Fruit fly (Drosophila melanogaster) whole organism, embryonic: ENCODE data around the gene CG14667.
A peak's percentile ranks its signal among the peaks of the same experiment; 100 is the strongest.

ENCODE experiments used
- ATbp ChIP-seq: fragments of 200-800 bp; sonication (Bioruptor generic); optimal IDR thresholded peaks from 2 replicates; lab custom pipeline; 2017; ENCODE audit warnings: missing biosample characterization, mild to moderate bottlenecking, missing genetic modification characterization, missing genetic modification reagents
- Abd-B ChIP-seq: fragments of 200-800 bp; sonication (Bioruptor generic); optimal IDR thresholded peaks from 2 replicates; lab custom pipeline; 2018; ENCODE audit warnings: missing biosample characterization, mild to moderate bottlenecking, missing genetic modification characterization, moderate library complexity
- Adf1 ChIP-seq: fragments of 200-800 bp; sonication (Bioruptor generic); IDR thresholded peaks from 2 replicates; pipeline ENCODE4 v1.3.6; 2022; ENCODE audit warnings: missing biosample characterization, missing genetic modification characterization
- Atf6 ChIP-seq: fragments of 200-800 bp; sonication (Bioruptor generic); IDR thresholded peaks from 2 replicates; pipeline ENCODE4 v1.3.6; 2022; ENCODE audit warnings: missing biosample characterization, missing genetic modification characterization
- CG10147 ChIP-seq: fragments of 200-800 bp; sonication (Bioruptor generic); optimal IDR thresholded peaks from 2 replicates; lab custom pipeline; 2019; ENCODE audit warnings: missing biosample characterization, mild to moderate bottlenecking, missing genetic modification characterization, moderate library complexity
- CG10543 ChIP-seq: fragments of 200-800 bp; sonication (Bioruptor generic); optimal IDR thresholded peaks from 3 replicates; lab custom pipeline; 2017; ENCODE audit warnings: missing biosample characterization, mild to moderate bottlenecking, missing genetic modification characterization, moderate library complexity
- CG11398 ChIP-seq: fragments of 200-800 bp; sonication (Bioruptor generic); optimal IDR thresholded peaks from 2 replicates; lab custom pipeline; 2016; ENCODE audit warnings: missing biosample characterization, missing genetic modification characterization
- CG11504 ChIP-seq: fragments of 200-800 bp; sonication (Bioruptor generic); optimal IDR thresholded peaks from 3 replicates; lab custom pipeline; 2019; ENCODE audit warnings: missing biosample characterization, mild to moderate bottlenecking, missing genetic modification characterization, moderate library complexity
- CG11560 ChIP-seq: fragments of 200-800 bp; sonication (Bioruptor generic); IDR thresholded peaks from 3 replicates; pipeline ENCODE4 v1.3.6; 2022; ENCODE audit warnings: missing biosample characterization, missing genetic modification characterization
- CG1233 ChIP-seq: fragments of 200-800 bp; sonication (Bioruptor generic); optimal IDR thresholded peaks from 4 replicates; lab custom pipeline; 2018; ENCODE audit warnings: missing biosample characterization, mild to moderate bottlenecking, missing genetic modification characterization
- CG12744 ChIP-seq: fragments of 200-800 bp; sonication (Bioruptor generic); optimal IDR thresholded peaks from 2 replicates; lab custom pipeline; 2016; ENCODE audit warnings: missing biosample characterization, missing genetic modification characterization
- CG13775 ChIP-seq: fragments of 200-800 bp; sonication (Bioruptor generic); optimal IDR thresholded peaks from 3 replicates; lab custom pipeline; 2017; ENCODE audit warnings: missing biosample characterization, mild to moderate bottlenecking, missing genetic modification characterization
- CG14014 ChIP-seq: fragments of 200-800 bp; sonication (Bioruptor generic); IDR thresholded peaks from 2 replicates; pipeline ENCODE4 v1.3.6; 2022; ENCODE audit warnings: missing biosample characterization, missing genetic modification characterization
- CG16813 ChIP-seq: fragments of 200-800 bp; sonication (Bioruptor generic); IDR thresholded peaks from 3 replicates; pipeline ENCODE4 v1.3.6; 2022; ENCODE audit warnings: missing biosample characterization, missing genetic modification characterization; ENCODE audit not compliant: partially characterized antibody
- CG17912 ChIP-seq: fragments of 200-800 bp; sonication (Bioruptor generic); optimal IDR thresholded peaks from 2 replicates; lab custom pipeline; 2018; ENCODE audit warnings: missing biosample characterization, mild to moderate bottlenecking, missing genetic modification characterization
- CG18262 ChIP-seq: fragments of 200-800 bp; optimal IDR thresholded peaks from 3 replicates; lab custom pipeline; 2019; ENCODE audit warnings: missing biosample characterization, mild to moderate bottlenecking, missing genetic modification characterization, moderate library complexity
- CG18764 ChIP-seq: fragments of 200-800 bp; sonication (Bioruptor generic); optimal IDR thresholded peaks from 3 replicates; lab custom pipeline; 2016; ENCODE audit warnings: missing biosample characterization, missing genetic modification characterization
- CG32767 ChIP-seq: fragments of 200-800 bp; sonication (Bioruptor generic); IDR thresholded peaks from 2 replicates; pipeline ENCODE4 v1.3.6; 2022; ENCODE audit warnings: missing biosample characterization, missing genetic modification characterization
- CG32772 ChIP-seq: fragments of 200-800 bp; sonication (Bioruptor generic); IDR thresholded peaks from 2 replicates; pipeline ENCODE4 v1.3.6; 2022; ENCODE audit warnings: missing biosample characterization, missing genetic modification characterization
- CG4404 ChIP-seq: fragments of 200-800 bp; sonication (Bioruptor generic); IDR thresholded peaks from 2 replicates; pipeline ENCODE4 v1.3.6; 2022; ENCODE audit warnings: missing biosample characterization, missing genetic modification characterization
- CG4854 ChIP-seq: fragments of 200-800 bp; sonication (Bioruptor generic); optimal IDR thresholded peaks from 2 replicates; lab custom pipeline; 2016; ENCODE audit warnings: missing biosample characterization, missing genetic modification characterization, inconsistent platforms
- CG6813 ChIP-seq: fragments of 200-800 bp; sonication (Bioruptor generic); optimal IDR thresholded peaks from 2 replicates; lab custom pipeline; 2017; ENCODE audit warnings: missing biosample characterization, missing genetic modification characterization, mild to moderate bottlenecking, moderate library complexity, missing genetic modification reagents
- CG7372 ChIP-seq: fragments of 200-800 bp; sonication (Bioruptor generic); IDR thresholded peaks from 2 replicates; pipeline ENCODE4 v1.3.6; 2022; ENCODE audit warnings: missing biosample characterization, missing genetic modification characterization
- CG7556 ChIP-seq: fragments of 200-800 bp; sonication (Bioruptor generic); optimal IDR thresholded peaks from 2 replicates; lab custom pipeline; 2017; ENCODE audit warnings: missing biosample characterization, mild to moderate bottlenecking, missing genetic modification characterization
- CG9215 ChIP-seq: fragments of 200-800 bp; sonication (Bioruptor generic); IDR thresholded peaks from 2 replicates; pipeline ENCODE4 v1.3.6; 2022; ENCODE audit warnings: missing biosample characterization, missing genetic modification characterization
- Fer2 ChIP-seq: fragments of 200-800 bp; sonication (Bioruptor generic); optimal IDR thresholded peaks from 2 replicates; lab custom pipeline; 2018; ENCODE audit warnings: missing biosample characterization, mild to moderate bottlenecking, missing genetic modification characterization, moderate library complexity
- H15 ChIP-seq: fragments of 200-800 bp; sonication (Bioruptor generic); IDR thresholded peaks from 3 replicates; pipeline ENCODE4 v1.3.6; 2022; ENCODE audit warnings: missing biosample characterization, missing genetic modification characterization
- HHEX ChIP-seq: fragments of 200-800 bp; sonication (Bioruptor generic); optimal IDR thresholded peaks from 3 replicates; lab custom pipeline; 2017; ENCODE audit warnings: missing biosample characterization, mild to moderate bottlenecking, missing genetic modification characterization, missing genetic modification reagents
- Hr51 ChIP-seq, 2 experiments: fragments of 200-800 bp; sonication (Bioruptor generic); optimal IDR thresholded peaks; 2 replicates in 1 of 2; 3 replicates in 1 of 2; lab custom pipeline; 2016 to 2018; ENCODE audit warnings: missing biosample characterization in 2 of 2, missing genetic modification characterization in 2 of 2, mild to moderate bottlenecking in 1 of 2, moderate library complexity in 1 of 2
- NFAT ChIP-seq: fragments of 200-800 bp; sonication (Bioruptor generic); IDR thresholded peaks from 2 replicates; pipeline ENCODE4 v1.3.6; 2022; ENCODE audit warnings: missing biosample characterization, missing genetic modification characterization
- Opbp ChIP-seq: fragments of 200-800 bp; sonication (Bioruptor generic); IDR thresholded peaks from 3 replicates; pipeline ENCODE4 v1.3.6; 2022; ENCODE audit warnings: missing biosample characterization, missing genetic modification characterization; ENCODE audit not compliant: partially characterized antibody
- Tbp ChIP-seq: fragments of >200 bp; optimal IDR thresholded peaks from 2 replicates; lab custom pipeline; 2018; ENCODE audit warnings: missing biosample characterization, missing genetic modification characterization
- ato ChIP-seq: fragments of 200-800 bp; sonication (Bioruptor generic); IDR thresholded peaks from 2 replicates; pipeline ENCODE4 v1.3.6; 2022; ENCODE audit warnings: missing biosample characterization, missing genetic modification characterization; ENCODE audit not compliant: partially characterized antibody
- bowl ChIP-seq: fragments of 200-800 bp; sonication (Bioruptor generic); IDR thresholded peaks from 2 replicates; pipeline ENCODE4 v1.3.6; 2022; ENCODE audit warnings: missing biosample characterization, missing genetic modification characterization
- bsh ChIP-seq, 2 experiments: fragments of 200-800 bp; sonication (Bioruptor generic); optimal IDR thresholded peaks; 2 replicates each; lab custom pipeline; 2017 to 2018; ENCODE audit warnings: mild to moderate bottlenecking in 2 of 2, missing biosample characterization in 2 of 2, missing genetic modification characterization in 2 of 2, moderate library complexity in 1 of 2
- crp ChIP-seq, 2 experiments: fragments of 200-800 bp; sonication (Bioruptor generic); optimal IDR thresholded peaks; 2 replicates in 1 of 2; 3 replicates in 1 of 2; lab custom pipeline; 2017; ENCODE audit warnings: missing biosample characterization in 2 of 2, missing genetic modification characterization in 2 of 2, mild to moderate bottlenecking in 1 of 2, moderate library complexity in 1 of 2
- dmrt11E ChIP-seq: fragments of 200-800 bp; sonication (Bioruptor generic); optimal IDR thresholded peaks from 3 replicates; lab custom pipeline; 2018; ENCODE audit warnings: missing biosample characterization, mild to moderate bottlenecking, missing genetic modification characterization, moderate library complexity
- ewg ChIP-seq: fragments of 200-800 bp; sonication (Bioruptor generic); optimal IDR thresholded peaks from 3 replicates; lab custom pipeline; 2017; ENCODE audit warnings: mild to moderate bottlenecking, missing biosample characterization, missing genetic modification reagents, missing genetic modification characterization
- gcm2 ChIP-seq: fragments of 200-800 bp; sonication (Bioruptor generic); optimal IDR thresholded peaks from 2 replicates; lab custom pipeline; 2016; ENCODE audit warnings: missing biosample characterization, missing genetic modification characterization
- jigr1 ChIP-seq: fragments of 200-800 bp; sonication (Bioruptor generic); IDR thresholded peaks from 3 replicates; pipeline ENCODE4 v1.3.6; 2022; ENCODE audit warnings: missing biosample characterization, missing genetic modification characterization
- knrl ChIP-seq: fragments of 200-800 bp; sonication (Bioruptor generic); IDR thresholded peaks from 3 replicates; pipeline ENCODE4 v1.3.6; 2022; ENCODE audit warnings: missing biosample characterization, missing genetic modification characterization; ENCODE audit not compliant: partially characterized antibody
- lbe ChIP-seq: fragments of 200-800 bp; sonication (Bioruptor generic); optimal IDR thresholded peaks from 2 replicates; lab custom pipeline; 2016; ENCODE audit warnings: missing biosample characterization, mild to moderate bottlenecking, missing genetic modification characterization
- nau ChIP-seq: fragments of 200-800 bp; sonication (Bioruptor generic); optimal IDR thresholded peaks from 3 replicates; lab custom pipeline; 2017; ENCODE audit warnings: missing biosample characterization, mild to moderate bottlenecking, missing genetic modification characterization, missing genetic modification reagents
- peb ChIP-seq: fragments of 200-800 bp; sonication (Bioruptor generic); IDR thresholded peaks from 2 replicates; pipeline ENCODE4 v1.3.6; 2022; ENCODE audit warnings: missing biosample characterization, missing genetic modification characterization
- pita ChIP-seq: fragments of 200-800 bp; sonication (Bioruptor generic); optimal IDR thresholded peaks from 2 replicates; lab custom pipeline; 2017; ENCODE audit warnings: missing biosample characterization, mild to moderate bottlenecking, missing genetic modification characterization
- salm ChIP-seq: fragments of 200-800 bp; sonication (Bioruptor generic); optimal IDR thresholded peaks from 2 replicates; lab custom pipeline; 2018; ENCODE audit warnings: missing biosample characterization, mild to moderate bottlenecking, missing genetic modification characterization
- schlank ChIP-seq: fragments of 200-800 bp; sonication (Bioruptor generic); optimal IDR thresholded peaks from 2 replicates; lab custom pipeline; 2018; ENCODE audit warnings: missing biosample characterization, mild to moderate bottlenecking, missing genetic modification characterization
- sug ChIP-seq: fragments of 200-800 bp; optimal IDR thresholded peaks from 2 replicates; lab custom pipeline; 2019; ENCODE audit warnings: missing biosample characterization, mild to moderate bottlenecking, missing genetic modification characterization, moderate library complexity
- wdn ChIP-seq: fragments of 200-800 bp; sonication (Bioruptor generic); IDR thresholded peaks from 2 replicates; pipeline ENCODE4 v1.3.6; 2022; ENCODE audit warnings: missing biosample characterization, missing genetic modification characterization

CG14667 gene

dm6 chr3R:5371563-5371962 is 3.3 kb upstream of the CG14667 start, which contains the start of gene Polr2F (continued):
- TF ChIP-seq ato (peak; percentile 12; the same call in 1 of the 2 replicates), CG18764 (GFP tag; lab: Kevin White, UChicago) (peak; percentile 80), HHEX (GFP tag; lab: Kevin White, UChicago) (peak; percentile 76), CG32772 (GFP tag; lab: Robert Waterston, UW) (peak; percentile 11; the same call in 1 of the 2 replicates), lbe (GFP tag; lab: Kevin White, UChicago) (peak; percentile 65), CG10543 (peak; percentile 82), CG4854 (GFP tag; lab: Kevin White, UChicago) (peak; percentile 87), CG1233 (GFP tag; lab: Kevin White, UChicago) (peak; percentile 74), CG32767 (GFP tag; lab: Robert Waterston, UW) (no peak), CG17912 (GFP tag; lab: Kevin White, UChicago) (peak; percentile 92), NFAT (GFP tag; lab: Robert Waterston, UW) (peak; percentile 93), CG9215 (GFP tag; lab: Robert Waterston, UW) (peak; percentile 75), Opbp (GFP tag; lab: Robert Waterston, UW) (peak; percentile 80), salm (no peak), CG6813 (GFP tag; lab: Kevin White, UChicago) (peak; percentile 14), CG7556 (peak; percentile 64), CG13775 (GFP tag; lab: Kevin White, UChicago) (peak; percentile 64), CG16813 (GFP tag; lab: Robert Waterston, UW) (peak; percentile 48; the same call in 1 of the 3 replicates), CG7372 (peak; percentile 61; the same call in 1 of the 2 replicates), bowl (GFP tag; lab: Robert Waterston, UW) (no peak), CG12744 (peak; percentile 82), gcm2 (GFP tag; lab: Kevin White, UChicago) (peak; percentile 72), Hr51 (GFP tag; optimal IDR thresholded peaks at IDR 0.05; lab: Kevin White, UChicago) (peak; percentile 45 to 94), nau (GFP tag; lab: Kevin White, UChicago) (no peak), Adf1 (GFP tag; lab: Robert Waterston, UW) (peak; percentile 72), schlank (tag; lab: Kevin White, UChicago) (peak; percentile 64), crp (GFP tag; optimal IDR thresholded peaks at IDR 0.05; lab: Kevin White, UChicago) (peak in 1 of 2 experiments; percentile 41), ewg (GFP tag; lab: Kevin White, UChicago) (peak; percentile 100), CG11504 (no peak), sug (peak; percentile 79), wdn (GFP tag; lab: Robert Waterston, UW) (no peak), CG14014 (GFP tag; lab: Robert Waterston, UW) (peak; percentile 83), dmrt11E (tag; lab: Kevin White, UChicago) (peak; percentile 65), CG10147 (GFP tag; lab: Kevin White, UChicago) (peak; percentile 69), CG11398 (GFP tag; lab: Kevin White, UChicago) (peak; percentile 79), CG4404 (peak; percentile 51), Atf6 (GFP tag; lab: Robert Waterston, UW) (peak; percentile 70), CG18262 (tag; lab: Kevin White, UChicago) (peak; percentile 54), bsh (GFP tag; optimal IDR thresholded peaks at IDR 0.05; lab: Kevin White, UChicago) (peak in 1 of 2 experiments; percentile 58), CG11560 (tag; lab: Robert Waterston, UW) (peak; percentile 100), peb (GFP tag; lab: Robert Waterston, UW) (0 out of 2 replicates have a peak, but pooled peaks have one; percentile 19), knrl (GFP tag; lab: Robert Waterston, UW) (peak; percentile 51; the same call in 2 of the 3 replicates), H15 (GFP tag; lab: Robert Waterston, UW) (peak; percentile 84), Abd-B (peak; percentile 53), Fer2 (tag; lab: Kevin White, UChicago) (peak; percentile 59), Tbp (GFP tag; lab: Kevin White, UChicago) (no peak), jigr1 (GFP tag; lab: Robert Waterston, UW) (no peak), pita (GFP tag; lab: Kevin White, UChicago) (no peak), ATbp (GFP tag; lab: Kevin White, UChicago) (peak; percentile 23)
